Fruit fly (Drosophila melanogaster): Measurements from ENCODE around the gene mh.

dm6 chrX:15490519-15490918, 15.3 kb upstream of the mh start:
- TF ChIP-seq CG1620 (GFP tag; optimal IDR thresholded peaks at IDR 0.05) = no peak
- TF ChIP-seq cic (GFP tag; optimal IDR thresholded peaks at IDR 0.05) = no peak
- no peak for TF ChIP-seq Crg-1 (GFP tag; optimal IDR thresholded peaks at IDR 0.05)
- TF ChIP-seq pad (GFP tag; optimal IDR thresholded peaks at IDR 0.05) = no peak
- no peak for TF ChIP-seq CG11617 (GFP tag; optimal IDR thresholded peaks at IDR 0.05)
- no peak for TF ChIP-seq Hr96 (GFP tag; optimal IDR thresholded peaks at IDR 0.05)
- TF ChIP-seq bab1 (GFP tag; optimal IDR thresholded peaks at IDR 0.05) = no peak
- TF ChIP-seq CG12768 (GFP tag; optimal IDR thresholded peaks at IDR 0.05) = no peak
- TF ChIP-seq toe (GFP tag; optimal IDR thresholded peaks at IDR 0.05) = no peak
- TF ChIP-seq Mnt (GFP tag; optimal IDR thresholded peaks at IDR 0.05) = no peak

All from whole organism, adult.